Fruit fly (Drosophila melanogaster) whole organism, embryonic: ENCODE results near the gene ssp.

Experiments used
- Asciz ChIP-seq: fragments of 200-800 bp; sonication (Bioruptor generic); optimal IDR thresholded peaks from 2 replicates; lab custom pipeline; 2017; ENCODE audit warnings: missing biosample characterization, mild to moderate bottlenecking, missing genetic modification characterization, missing genetic modification reagents
- BtbVII ChIP-seq: fragments of 200-800 bp; sonication (Bioruptor generic); optimal IDR thresholded peaks from 3 replicates; lab custom pipeline; 2017; ENCODE audit warnings: missing biosample characterization, mild to moderate bottlenecking, missing genetic modification characterization
- Bteb2 ChIP-seq: fragments of 200-800 bp; sonication (Bioruptor generic); optimal IDR thresholded peaks from 2 replicates; lab custom pipeline; 2016; ENCODE audit warnings: missing biosample characterization, missing genetic modification characterization
- CG10959 ChIP-seq: fragments of 200-800 bp; sonication (Bioruptor generic); IDR thresholded peaks from 2 replicates; pipeline ENCODE4 v1.3.6; 2022; ENCODE audit warnings: missing biosample characterization, missing genetic modification characterization
- CG11456 ChIP-seq: fragments of 200-800 bp; sonication (Bioruptor generic); IDR thresholded peaks from 3 replicates; pipeline ENCODE4 v1.3.6; 2022; ENCODE audit warnings: missing biosample characterization, missing genetic modification characterization
- CG12104 ChIP-seq: fragments of 200-800 bp; sonication (Bioruptor generic); optimal IDR thresholded peaks from 3 replicates; lab custom pipeline; 2016; ENCODE audit warnings: missing biosample characterization, missing genetic modification characterization
- CG12236 ChIP-seq: fragments of 200-800 bp; sonication (Bioruptor generic); optimal IDR thresholded peaks from 2 replicates; lab custom pipeline; 2016; ENCODE audit warnings: missing biosample characterization, missing genetic modification characterization
- CG12391 ChIP-seq: fragments of 200-800 bp; sonication (Bioruptor generic); optimal IDR thresholded peaks from 3 replicates; lab custom pipeline; 2018; ENCODE audit warnings: missing biosample characterization, mild to moderate bottlenecking, missing genetic modification characterization, moderate library complexity
- CG13424 ChIP-seq: fragments of 200-800 bp; sonication (Bioruptor generic); optimal IDR thresholded peaks from 2 replicates; lab custom pipeline; 2019; ENCODE audit warnings: missing biosample characterization, mild to moderate bottlenecking, missing genetic modification characterization, moderate library complexity
- CG15479 ChIP-seq: fragments of 200-800 bp; sonication (Bioruptor generic); optimal IDR thresholded peaks from 3 replicates; lab custom pipeline; 2019; ENCODE audit warnings: missing biosample characterization, mild to moderate bottlenecking, missing genetic modification characterization, moderate library complexity
- CG17186 ChIP-seq: fragments of 200-800 bp; sonication (Bioruptor generic); optimal IDR thresholded peaks from 3 replicates; lab custom pipeline; 2017; ENCODE audit warnings: missing biosample characterization, missing genetic modification reagents, missing genetic modification characterization
- CG17385 ChIP-seq: fragments of 200-800 bp; sonication (Bioruptor generic); optimal IDR thresholded peaks from 3 replicates; lab custom pipeline; 2018; ENCODE audit warnings: missing biosample characterization, mild to moderate bottlenecking, missing genetic modification characterization
- CG1792 ChIP-seq: fragments of 200-800 bp; sonication (Bioruptor generic); optimal IDR thresholded peaks from 2 replicates; lab custom pipeline; 2016; ENCODE audit warnings: missing biosample characterization, missing genetic modification characterization
- CG18011 ChIP-seq: fragments of 200-800 bp; sonication (Bioruptor generic); optimal IDR thresholded peaks from 2 replicates; lab custom pipeline; 2017; ENCODE audit warnings: missing biosample characterization, missing genetic modification characterization, mild to moderate bottlenecking, moderate library complexity, missing genotype
- CG2116 ChIP-seq: fragments of 200-800 bp; sonication (Bioruptor generic); optimal IDR thresholded peaks from 3 replicates; lab custom pipeline; 2018; ENCODE audit warnings: missing biosample characterization, mild to moderate bottlenecking, missing genetic modification characterization
- CG2129 ChIP-seq: fragments of 200-800 bp; sonication (Bioruptor generic); IDR thresholded peaks from 2 replicates; pipeline ENCODE4 v1.3.6; 2022; ENCODE audit warnings: missing biosample characterization, missing genetic modification characterization; ENCODE audit not compliant: partially characterized antibody
- CG2199 ChIP-seq: fragments of 200-800 bp; sonication (Bioruptor generic); IDR thresholded peaks from 3 replicates; pipeline ENCODE4 v1.3.6; 2022; ENCODE audit warnings: missing biosample characterization, missing genetic modification characterization
- CG31441 ChIP-seq: fragments of 200-800 bp; sonication (Bioruptor generic); IDR thresholded peaks from 2 replicates; pipeline ENCODE4 v1.3.6; 2022; ENCODE audit warnings: missing biosample characterization, missing genetic modification characterization
- CG4424 ChIP-seq: fragments of 200-800 bp; sonication (Bioruptor generic); optimal IDR thresholded peaks from 3 replicates; lab custom pipeline; 2016; ENCODE audit warnings: missing biosample characterization, missing genetic modification characterization
- CG4617 ChIP-seq: fragments of 200-800 bp; sonication (Bioruptor generic); optimal IDR thresholded peaks from 3 replicates; lab custom pipeline; 2016; ENCODE audit warnings: missing biosample characterization, missing genetic modification characterization, borderline replicate concordance
- CG5180 ChIP-seq: fragments of 200-800 bp; sonication (Bioruptor generic); optimal IDR thresholded peaks from 3 replicates; lab custom pipeline; 2017; ENCODE audit warnings: missing biosample characterization, missing genetic modification characterization, mild to moderate bottlenecking, moderate library complexity, missing genetic modification reagents
- CG6175 ChIP-seq: fragments of 200-800 bp; sonication (Bioruptor generic); IDR thresholded peaks from 3 replicates; pipeline ENCODE4 v1.3.6; 2022; ENCODE audit warnings: missing biosample characterization, missing genetic modification characterization
- CG7372 ChIP-seq: fragments of 200-800 bp; sonication (Bioruptor generic); IDR thresholded peaks from 2 replicates; pipeline ENCODE4 v1.3.6; 2022; ENCODE audit warnings: missing biosample characterization, missing genetic modification characterization
- CG9215 ChIP-seq: fragments of 200-800 bp; sonication (Bioruptor generic); IDR thresholded peaks from 2 replicates; pipeline ENCODE4 v1.3.6; 2022; ENCODE audit warnings: missing biosample characterization, missing genetic modification characterization
- CG9437 ChIP-seq: fragments of 200-800 bp; sonication (Bioruptor generic); optimal IDR thresholded peaks from 2 replicates; lab custom pipeline; 2018; ENCODE audit warnings: missing biosample characterization, mild to moderate bottlenecking, missing genetic modification characterization
- CG9932 ChIP-seq: fragments of 200-800 bp; sonication (Bioruptor generic); IDR thresholded peaks from 2 replicates; pipeline ENCODE4 v1.3.6; 2022; ENCODE audit warnings: missing biosample characterization, missing genetic modification characterization
- CTCF ChIP-seq: fragments of 200-800 bp; sonication (Bioruptor generic); optimal IDR thresholded peaks from 2 replicates; lab custom pipeline; 2017; ENCODE audit warnings: missing biosample characterization, mild to moderate bottlenecking, missing genetic modification characterization, moderate library complexity
- CrebB ChIP-seq: fragments of 200-800 bp; sonication (Bioruptor generic); optimal IDR thresholded peaks from 3 replicates; lab custom pipeline; 2018; ENCODE audit warnings: missing biosample characterization, mild to moderate bottlenecking, missing genetic modification characterization
- Elba2 ChIP-seq: fragments of 200-800 bp; sonication (Bioruptor generic); optimal IDR thresholded peaks from 3 replicates; lab custom pipeline; 2016; ENCODE audit warnings: missing biosample characterization, missing genetic modification characterization
- Lhr ChIP-seq: fragments of 200-800 bp; sonication (Bioruptor generic); optimal IDR thresholded peaks from 3 replicates; lab custom pipeline; 2017; ENCODE audit warnings: mild to moderate bottlenecking, missing biosample characterization, missing genetic modification reagents, missing genetic modification characterization
- MTF-1 ChIP-seq: fragments of 200-800 bp; sonication (Bioruptor generic); optimal IDR thresholded peaks from 2 replicates; lab custom pipeline; 2018; ENCODE audit warnings: missing biosample characterization, mild to moderate bottlenecking, missing genetic modification characterization, borderline replicate concordance
- Mad ChIP-seq: fragments of 200-800 bp; sonication (Bioruptor generic); optimal IDR thresholded peaks from 2 replicates; lab custom pipeline; 2016; ENCODE audit warnings: missing biosample characterization, missing genetic modification characterization
- Tbp ChIP-seq: fragments of >200 bp; optimal IDR thresholded peaks from 2 replicates; lab custom pipeline; 2018; ENCODE audit warnings: missing biosample characterization, missing genetic modification characterization
- ato ChIP-seq: fragments of 200-800 bp; sonication (Bioruptor generic); IDR thresholded peaks from 2 replicates; pipeline ENCODE4 v1.3.6; 2022; ENCODE audit warnings: missing biosample characterization, missing genetic modification characterization; ENCODE audit not compliant: partially characterized antibody
- az2 ChIP-seq: fragments of 200-800 bp; sonication (Bioruptor generic); optimal IDR thresholded peaks from 3 replicates; lab custom pipeline; 2016; ENCODE audit warnings: missing biosample characterization, missing genetic modification characterization
- corto ChIP-seq: fragments of 200-800 bp; sonication (Bioruptor generic); optimal IDR thresholded peaks from 2 replicates; lab custom pipeline; 2016; ENCODE audit warnings: missing biosample characterization, mild to moderate bottlenecking, missing genetic modification characterization, moderate library complexity
- cwo ChIP-seq: fragments of 200-800 bp; sonication (Bioruptor generic); optimal IDR thresholded peaks from 3 replicates; lab custom pipeline; 2017; ENCODE audit warnings: missing biosample characterization, missing genetic modification characterization, mild to moderate bottlenecking, moderate library complexity, missing genetic modification reagents
- danr ChIP-seq: fragments of 200-800 bp; sonication (Bioruptor generic); IDR thresholded peaks from 2 replicates; pipeline ENCODE4 v1.3.6; 2022; ENCODE audit warnings: missing biosample characterization, missing genetic modification characterization
- disco-r ChIP-seq: fragments of 200-800 bp; sonication (Bioruptor generic); optimal IDR thresholded peaks from 2 replicates; lab custom pipeline; 2016; ENCODE audit warnings: missing biosample characterization, missing genetic modification characterization
- dm ChIP-seq: fragments of 200-800 bp; sonication (Bioruptor generic); optimal IDR thresholded peaks from 3 replicates; lab custom pipeline; 2016; ENCODE audit warnings: missing biosample characterization, missing genetic modification characterization
- ems ChIP-seq: fragments of 200-800 bp; sonication (Bioruptor generic); optimal IDR thresholded peaks from 3 replicates; lab custom pipeline; 2016; ENCODE audit warnings: missing biosample characterization, missing genetic modification characterization
- fru ChIP-seq: fragments of >200 bp; optimal IDR thresholded peaks from 2 replicates; lab custom pipeline; 2017
- grn ChIP-seq: fragments of 200-800 bp; sonication (Bioruptor generic); optimal IDR thresholded peaks from 3 replicates; lab custom pipeline; 2017; ENCODE audit warnings: missing biosample characterization, missing genetic modification characterization
- lilli ChIP-seq: fragments of 200-800 bp; sonication (Bioruptor generic); optimal IDR thresholded peaks from 3 replicates; lab custom pipeline; 2016; ENCODE audit warnings: missing biosample characterization, missing genetic modification characterization
- mirr ChIP-seq: fragments of 200-800 bp; sonication (Bioruptor generic); optimal IDR thresholded peaks from 3 replicates; lab custom pipeline; 2018; ENCODE audit warnings: missing biosample characterization, mild to moderate bottlenecking, missing genetic modification characterization
- nerfin-1 ChIP-seq: fragments of 200-800 bp; sonication (Bioruptor generic); optimal IDR thresholded peaks from 3 replicates; lab custom pipeline; 2019; ENCODE audit warnings: missing biosample characterization, mild to moderate bottlenecking, missing genetic modification characterization, moderate library complexity
- org-1 ChIP-seq: fragments of 200-800 bp; sonication (Bioruptor generic); optimal IDR thresholded peaks from 2 replicates; lab custom pipeline; 2017; ENCODE audit warnings: missing biosample characterization, missing genetic modification characterization
- peb ChIP-seq: fragments of 200-800 bp; sonication (Bioruptor generic); IDR thresholded peaks from 2 replicates; pipeline ENCODE4 v1.3.6; 2022; ENCODE audit warnings: missing biosample characterization, missing genetic modification characterization
- phol ChIP-seq: fragments of 200-800 bp; sonication (Bioruptor generic); optimal IDR thresholded peaks from 3 replicates; lab custom pipeline; 2018; ENCODE audit warnings: missing biosample characterization, mild to moderate bottlenecking, missing genetic modification characterization, moderate library complexity
- psq ChIP-seq: fragments of 200-800 bp; sonication (Bioruptor generic); optimal IDR thresholded peaks from 2 replicates; lab custom pipeline; 2017; ENCODE audit warnings: missing biosample characterization, missing genetic modification characterization
- scrt ChIP-seq: fragments of 200-800 bp; sonication (Bioruptor generic); optimal IDR thresholded peaks from 2 replicates; lab custom pipeline; 2018; ENCODE audit warnings: missing biosample characterization, mild to moderate bottlenecking, missing genetic modification characterization, moderate library complexity
- sob ChIP-seq: fragments of 200-800 bp; sonication (Bioruptor generic); IDR thresholded peaks from 2 replicates; pipeline ENCODE4 v1.3.6; 2022; ENCODE audit warnings: missing biosample characterization, missing genetic modification characterization
- usp ChIP-seq: fragments of >200 bp; optimal IDR thresholded peaks from 2 replicates; lab custom pipeline; 2017; ENCODE audit warnings: missing biosample characterization, missing genetic modification characterization

Gene ssp

dm6 chr3L:12083861-12084260 lies 34.2 kb upstream of the ssp start (continued):
- no peak for TF ChIP-seq az2 (GFP tag; lab: Kevin White, UChicago)
- TF ChIP-seq CG9932 (GFP tag; lab: Robert Waterston, UW) = no peak
- TF ChIP-seq CG1792 (GFP tag; lab: Kevin White, UChicago) = no peak
- TF ChIP-seq sob (GFP tag; lab: Robert Waterston, UW) = no peak
- peak; percentile 13 for TF ChIP-seq cwo (GFP tag; lab: Kevin White, UChicago)
- no peak for TF ChIP-seq CG6175
- TF ChIP-seq MTF-1 = peak; percentile 88
- TF ChIP-seq corto = no peak
- TF ChIP-seq ato (GFP tag; lab: Robert Waterston, UW) = no peak
- no peak for TF ChIP-seq CG7372 (GFP tag; lab: Robert Waterston, UW)
- TF ChIP-seq CG12104 (GFP tag; lab: Kevin White, UChicago) = peak; percentile 39
- no peak for TF ChIP-seq Elba2 (GFP tag; lab: Kevin White, UChicago)
- no peak for TF ChIP-seq psq (GFP tag; lab: Kevin White, UChicago)
- TF ChIP-seq CG17186 = no peak
- no peak for TF ChIP-seq Bteb2 (GFP tag; lab: Kevin White, UChicago)
- no peak for TF ChIP-seq CG15479 (GFP tag; lab: Kevin White, UChicago)
- TF ChIP-seq CG17385 = peak; percentile 46
- no peak for TF ChIP-seq ems (GFP tag; lab: Kevin White, UChicago)
- TF ChIP-seq CG2116 (GFP tag; lab: Kevin White, UChicago) = peak; percentile 28
- TF ChIP-seq CG4424 (GFP tag; lab: Kevin White, UChicago) = peak; percentile 52
- TF ChIP-seq fru (lab: Kevin White, UChicago) = no peak
- TF ChIP-seq CG2129 (GFP tag; lab: Robert Waterston, UW) = no peak
- TF ChIP-seq CG4617 = no peak
- TF ChIP-seq CG12236 (GFP tag; lab: Kevin White, UChicago) = peak; percentile 10
- TF ChIP-seq CG18011 (GFP tag; lab: Kevin White, UChicago) = no peak
- TF ChIP-seq CG13424 (tag; lab: Kevin White, UChicago) = peak; percentile 55
- no peak for TF ChIP-seq Mad (GFP tag; lab: Kevin White, UChicago)
- no peak for TF ChIP-seq CG11456 (GFP tag; lab: Robert Waterston, UW)
- no peak for TF ChIP-seq dm (GFP tag; lab: Kevin White, UChicago)
- peak; percentile 7 for TF ChIP-seq CG9437 (GFP tag; lab: Kevin White, UChicago)
- no peak for TF ChIP-seq mirr (GFP tag; lab: Kevin White, UChicago)
- TF ChIP-seq usp (GFP tag; lab: Kevin White, UChicago) = no peak
- peak; percentile 37 for TF ChIP-seq org-1 (GFP tag; lab: Kevin White, UChicago)
- TF ChIP-seq Tbp (GFP tag; lab: Kevin White, UChicago) = no peak
- TF ChIP-seq CG9215 (GFP tag; lab: Robert Waterston, UW) = no peak
- peak; percentile 44 for TF ChIP-seq phol (tag; lab: Kevin White, UChicago)
- no peak for TF ChIP-seq danr (GFP tag; lab: Robert Waterston, UW)
- peak; percentile 54 for TF ChIP-seq BtbVII (GFP tag; lab: Kevin White, UChicago)
- peak; percentile 62 for TF ChIP-seq CG5180 (GFP tag; lab: Kevin White, UChicago)
- TF ChIP-seq peb = no peak
- peak; percentile 67 for TF ChIP-seq CG12391 (tag; lab: Kevin White, UChicago)
- TF ChIP-seq lilli (GFP tag; lab: Kevin White, UChicago) = no peak
- TF ChIP-seq CG31441 (GFP tag; lab: Robert Waterston, UW) = peak; percentile 63
- TF ChIP-seq scrt (GFP tag; lab: Kevin White, UChicago) = peak; percentile 33
- TF ChIP-seq nerfin-1 (tag; lab: Kevin White, UChicago) = peak; percentile 73
- TF ChIP-seq Lhr (GFP tag; lab: Kevin White, UChicago) = peak; percentile 46
- TF ChIP-seq disco-r (GFP tag; lab: Kevin White, UChicago) = no peak
- peak; percentile 85 for TF ChIP-seq Asciz (GFP tag; lab: Kevin White, UChicago)
- TF ChIP-seq CG10959 = no peak
- peak; percentile 61 for TF ChIP-seq CrebB (tag; lab: Kevin White, UChicago)
- no peak for TF ChIP-seq grn (GFP tag; lab: Kevin White, UChicago)
- peak; percentile 50 for TF ChIP-seq CTCF
- no peak for TF ChIP-seq CG2199 (GFP tag; lab: Robert Waterston, UW)
